Fruit fly (Drosophila melanogaster): ENCODE results near the gene Tsp.

- TF ChIP-seq Hnf4 (GFP tag; optimal IDR thresholded peaks at IDR 0.05) (no peak), Dif (GFP tag; optimal IDR thresholded peaks at IDR 0.05; ENCODE audit: partially characterized antibody) (no peak), foxo (GFP tag; optimal IDR thresholded peaks at IDR 0.05) (no peak)
Observed at dm6 chr2L:6722822-6723749, 14.2 kb upstream of the Tsp start, which contains the start of gene homer.
